Fruit fly (Drosophila melanogaster): Measurements from ENCODE around the gene CG5854.

Gene CG5854

DNA sequence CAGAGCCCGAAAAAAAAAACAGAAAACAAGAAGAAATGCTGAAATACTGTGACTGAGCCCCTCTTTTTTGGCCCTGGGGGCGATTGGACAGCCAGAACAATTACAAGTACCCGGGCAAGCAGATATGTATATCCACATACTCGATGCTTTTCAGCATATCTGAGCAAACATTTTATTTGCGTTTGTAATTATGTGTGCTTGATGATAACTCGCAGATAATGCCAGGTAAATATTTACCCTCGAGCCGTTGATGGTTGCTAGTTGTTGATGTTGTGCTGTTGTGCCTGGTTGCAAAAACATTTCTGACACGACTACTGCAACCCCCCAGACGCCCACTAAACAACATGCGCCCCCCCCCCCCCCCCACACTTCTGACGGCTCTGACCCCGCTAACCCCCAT, 14.3 kb upstream of the CG5854 start (continued):
- TF ChIP-seq slp2 (GFP tag; optimal IDR thresholded peaks at IDR 0.05), result no peak
- TF ChIP-seq Mes4 (GFP tag; optimal IDR thresholded peaks at IDR 0.05), result no peak
- TF ChIP-seq CG10209 (GFP tag; optimal IDR thresholded peaks at IDR 0.05), result peak; percentile 37
- peak; percentile 55 for TF ChIP-seq unpg (GFP tag; optimal IDR thresholded peaks at IDR 0.05)
- peak; percentile 32 for TF ChIP-seq CG15601 (tag; optimal IDR thresholded peaks at IDR 0.05)
- TF ChIP-seq NFAT (GFP tag; IDR thresholded peaks at IDR 0.05), result no peak
- TF ChIP-seq CG12299 (tag; optimal IDR thresholded peaks at IDR 0.05), result peak; percentile 21
- no peak for TF ChIP-seq Usf (GFP tag; optimal IDR thresholded peaks at IDR 0.05)
- no peak for TF ChIP-seq CG4820 (GFP tag; optimal IDR thresholded peaks at IDR 0.05)
- 0 out of 3 replicates have a peak, but pooled peaks have one; percentile 16 for TF ChIP-seq CG17361 (GFP tag; IDR thresholded peaks at IDR 0.05)
- peak; percentile 85 for TF ChIP-seq ATbp (GFP tag; optimal IDR thresholded peaks at IDR 0.05)
- TF ChIP-seq CG4360 (GFP tag; IDR thresholded peaks at IDR 0.05), result peak; percentile 15; the same call in 1 of the 2 replicates
- TF ChIP-seq nau (GFP tag; optimal IDR thresholded peaks at IDR 0.05), result peak; percentile 79
- TF ChIP-seq Pdp1 (GFP tag; optimal IDR thresholded peaks at IDR 0.05), result peak in 1 of 2 experiments; percentile 5
- peak; percentile 69 for TF ChIP-seq CG31365 (tag; optimal IDR thresholded peaks at IDR 0.05)
- TF ChIP-seq Lim3 (GFP tag; IDR thresholded peaks at IDR 0.05), result no peak
- TF ChIP-seq CG7928 (GFP tag; optimal IDR thresholded peaks at IDR 0.05), result peak; percentile 26
- TF ChIP-seq Fer3 (tag; optimal IDR thresholded peaks at IDR 0.05), result peak; percentile 51
- TF ChIP-seq CG11560 (tag; IDR thresholded peaks at IDR 0.05), result no peak
- no peak for TF ChIP-seq CG1832 (GFP tag; optimal IDR thresholded peaks at IDR 0.05)
- TF ChIP-seq Myb (GFP tag; optimal IDR thresholded peaks at IDR 0.05), result no peak
- peak; percentile 2 for TF ChIP-seq CG34376 (GFP tag; optimal IDR thresholded peaks at IDR 0.05)
- TF ChIP-seq gce (GFP tag; IDR thresholded peaks at IDR 0.05), result 0 out of 3 replicates have a peak, but pooled peaks have one; percentile 28
- TF ChIP-seq CG7745 (tag; optimal IDR thresholded peaks at IDR 0.05), result no peak
- TF ChIP-seq chm (GFP tag; IDR thresholded peaks at IDR 0.05), result 0 out of 2 replicates have a peak, but pooled peaks have one; percentile 35
- peak; percentile 24; the same call in 1 of the 3 replicates for TF ChIP-seq dysf (GFP tag; IDR thresholded peaks at IDR 0.05)
- no peak for TF ChIP-seq Dip2 (GFP tag; IDR thresholded peaks at IDR 0.05)
- TF ChIP-seq nom (GFP tag; optimal IDR thresholded peaks at IDR 0.05), result peak; percentile 38
- peak; percentile 32 for TF ChIP-seq CG4707 (GFP tag; optimal IDR thresholded peaks at IDR 0.05)
- peak; percentile 22 for TF ChIP-seq Nf-YB (GFP tag; optimal IDR thresholded peaks at IDR 0.05)
- TF ChIP-seq CG3847 (GFP tag; IDR thresholded peaks at IDR 0.05), result no peak
- no peak for TF ChIP-seq BEAF-32 (GFP tag; optimal IDR thresholded peaks at IDR 0.05)
- TF ChIP-seq CG2202 (tag; optimal IDR thresholded peaks at IDR 0.05), result no peak
- peak; percentile 41 for TF ChIP-seq Xrp1 (GFP tag; IDR thresholded peaks at IDR 0.05)
- peak; percentile 19 for TF ChIP-seq CG10147 (GFP tag; optimal IDR thresholded peaks at IDR 0.05)
- peak; percentile 51 for TF ChIP-seq CG6683 (GFP tag; optimal IDR thresholded peaks at IDR 0.05)
- TF ChIP-seq wek (GFP tag; optimal IDR thresholded peaks at IDR 0.05), result peak; percentile 80
- peak; percentile 21 for TF ChIP-seq D19B (GFP tag; optimal IDR thresholded peaks at IDR 0.05)
- TF ChIP-seq bowl (GFP tag; IDR thresholded peaks at IDR 0.05), result no peak
- 0 out of 2 replicates have a peak, but pooled peaks have one; percentile 28 for TF ChIP-seq gsb (GFP tag; IDR thresholded peaks at IDR 0.05)
- peak; percentile 37 for TF ChIP-seq bigmax (GFP tag; optimal IDR thresholded peaks at IDR 0.05)
- TF ChIP-seq Hey (tag; optimal IDR thresholded peaks at IDR 0.05), result peak; percentile 17
- TF ChIP-seq CTCF (GFP tag; optimal IDR thresholded peaks at IDR 0.05), result peak; percentile 39
- TF ChIP-seq Kr (GFP tag; optimal IDR thresholded peaks at IDR 0.05), result peak; percentile 45
- TF ChIP-seq wdn (GFP tag; IDR thresholded peaks at IDR 0.05), result 0 out of 2 replicates have a peak, but pooled peaks have one; percentile 26
- TF ChIP-seq hth (optimal IDR thresholded peaks at IDR 0.05), result no peak
- no peak for TF ChIP-seq mld (GFP tag; IDR thresholded peaks at IDR 0.05; ENCODE audit: partially characterized antibody)
- peak; percentile 62 for TF ChIP-seq sqz (GFP tag; optimal IDR thresholded peaks at IDR 0.05)
- TF ChIP-seq CG11247 (GFP tag; IDR thresholded peaks at IDR 0.05), result no peak
- TF ChIP-seq E2f2 (GFP tag; IDR thresholded peaks at IDR 0.05), result peak; percentile 30; the same call in 1 of the 2 replicates
- TF ChIP-seq grn (GFP tag; optimal IDR thresholded peaks at IDR 0.05), result peak; percentile 6
